Worm (Caenorhabditis elegans) whole organism, L2 larva: ENCODE results near the gene Y57G11C.1144.

ENCODE experiments used
- F13H6.1 ChIP-seq: sonication (generic microtip); optimal IDR thresholded peaks from 2 replicates; lab custom pipeline; 2016; ENCODE audit warnings: missing genetic modification characterization, missing compliant biosample characterization
- R02D3.7 ChIP-seq: fragments of 150-350 bp; optimal IDR thresholded peaks from 2 replicates; lab custom pipeline; 2014; ENCODE audit warnings: missing biosample characterization, missing genetic modification characterization
- aly-2 ChIP-seq: fragments of 150-350 bp; optimal IDR thresholded peaks from 2 replicates; lab custom pipeline; 2014; ENCODE audit warnings: missing biosample characterization, missing genetic modification characterization
- egl-27 ChIP-seq: sonication (generic microtip); optimal IDR thresholded peaks from 3 replicates; lab custom pipeline; 2017; ENCODE audit warnings: missing biosample characterization, missing genetic modification reagents, missing genetic modification characterization
- fos-1 ChIP-seq: fragments of 150-350 bp; optimal IDR thresholded peaks from 2 replicates; lab custom pipeline; 2014; ENCODE audit warnings: missing biosample characterization, missing genetic modification characterization
- mdl-1 ChIP-seq, 2 experiments: fragments of 150-350 bp in 1 of 2; sonication (generic microtip) in 1 of 2; optimal IDR thresholded peaks; 2 replicates each; lab custom pipeline; 2017; ENCODE audit warnings: missing biosample characterization in 2 of 2, missing genetic modification characterization in 2 of 2
- nhr-12 ChIP-seq: fragments of 150-350 bp; optimal IDR thresholded peaks from 2 replicates; lab custom pipeline; 2014; ENCODE audit warnings: missing biosample characterization, missing genetic modification characterization
- snpc-4 ChIP-seq: fragments of 150-350 bp; optimal IDR thresholded peaks from 2 replicates; lab custom pipeline; 2014; ENCODE audit warnings: missing biosample characterization, missing genetic modification characterization
- unc-62 ChIP-seq: fragments of 150-350 bp; optimal IDR thresholded peaks from 2 replicates; lab custom pipeline; 2014; ENCODE audit warnings: missing biosample characterization, missing genetic modification reagents, missing genetic modification characterization
- zag-1 ChIP-seq: fragments of 150-350 bp; optimal IDR thresholded peaks from 2 replicates; lab custom pipeline; 2014; ENCODE audit warnings: missing biosample characterization, missing genetic modification characterization
- ztf-4 ChIP-seq: fragments of 150-350 bp; optimal IDR thresholded peaks from 2 replicates; lab custom pipeline; 2014; ENCODE audit warnings: missing biosample characterization, missing genetic modification characterization

- TF ChIP-seq aly-2 (tag; lab: Kevin White, UChicago) = no peak
- TF ChIP-seq unc-62 (GFP tag; lab: Kevin White, UChicago) = no peak
- TF ChIP-seq R02D3.7 = no peak
- no peak for TF ChIP-seq F13H6.1
- TF ChIP-seq fos-1 = no peak
- no peak for TF ChIP-seq ztf-4
- no peak for TF ChIP-seq egl-27 (tag; lab: Kevin White, UChicago)
- TF ChIP-seq nhr-12 (tag; lab: Kevin White, UChicago) = no peak
- TF ChIP-seq mdl-1 (tag; optimal IDR thresholded peaks at IDR 0.05; lab: Kevin White, UChicago) = no peak
- TF ChIP-seq snpc-4 (tag; lab: Kevin White, UChicago) = no peak
- TF ChIP-seq zag-1 = no peak
These were observed 41.1 kb downstream of the Y57G11C.1144 start for ce11 chrIV:14978204-14978603.
